Fruit fly (Drosophila melanogaster) whole organism, embryonic: ENCODE measurements around the gene Sulf1.

Experiments
- Adf1 ChIP-seq: fragments of 200-800 bp; sonication (Bioruptor generic); IDR thresholded peaks from 2 replicates; pipeline ENCODE4 v1.3.6; 2022; ENCODE audit warnings: missing biosample characterization, missing genetic modification characterization
- Antp ChIP-seq: fragments of 200-800 bp; sonication (Bioruptor generic); optimal IDR thresholded peaks from 3 replicates; lab custom pipeline; 2016; ENCODE audit warnings: missing biosample characterization, missing genetic modification characterization
- Awh ChIP-seq: fragments of 200-800 bp; sonication (Bioruptor generic); IDR thresholded peaks from 2 replicates; pipeline ENCODE4, ENCODE4 v1.3.6; 2022; ENCODE audit warnings: missing biosample characterization, missing genetic modification characterization
- CG10147 ChIP-seq: fragments of 200-800 bp; sonication (Bioruptor generic); optimal IDR thresholded peaks from 2 replicates; lab custom pipeline; 2019; ENCODE audit warnings: missing biosample characterization, mild to moderate bottlenecking, missing genetic modification characterization, moderate library complexity
- CG14965 ChIP-seq: fragments of 200-800 bp; sonication (Bioruptor generic); optimal IDR thresholded peaks from 2 replicates; lab custom pipeline; 2016; ENCODE audit warnings: missing biosample characterization, missing genetic modification characterization, borderline replicate concordance
- CG15073 ChIP-seq: fragments of 200-800 bp; sonication (Bioruptor generic); optimal IDR thresholded peaks from 2 replicates; lab custom pipeline; 2016; ENCODE audit warnings: missing biosample characterization, missing genetic modification characterization
- CG15696 ChIP-seq: fragments of 200-800 bp; sonication (Bioruptor generic); optimal IDR thresholded peaks from 2 replicates; lab custom pipeline; 2019; ENCODE audit warnings: missing biosample characterization, mild to moderate bottlenecking, missing genetic modification characterization, moderate library complexity
- CG16815 ChIP-seq: fragments of 200-800 bp; sonication (Bioruptor generic); optimal IDR thresholded peaks from 3 replicates; lab custom pipeline; 2017; ENCODE audit warnings: missing biosample characterization, mild to moderate bottlenecking, missing genetic modification characterization
- CG18764 ChIP-seq: fragments of 200-800 bp; sonication (Bioruptor generic); optimal IDR thresholded peaks from 3 replicates; lab custom pipeline; 2016; ENCODE audit warnings: missing biosample characterization, missing genetic modification characterization
- CG2889 ChIP-seq: fragments of 200-800 bp; sonication (Bioruptor generic); IDR thresholded peaks from 3 replicates; pipeline ENCODE4 v1.3.6; 2022; ENCODE audit warnings: missing biosample characterization, missing genetic modification characterization
- CG6683 ChIP-seq: fragments of 200-800 bp; sonication (Bioruptor generic); optimal IDR thresholded peaks from 2 replicates; lab custom pipeline; 2017; ENCODE audit warnings: missing biosample characterization, mild to moderate bottlenecking, missing genetic modification characterization, missing genetic modification reagents
- CG6813 ChIP-seq: fragments of 200-800 bp; sonication (Bioruptor generic); optimal IDR thresholded peaks from 2 replicates; lab custom pipeline; 2017; ENCODE audit warnings: missing biosample characterization, missing genetic modification characterization, mild to moderate bottlenecking, moderate library complexity, missing genetic modification reagents
- D19B ChIP-seq: fragments of 200-800 bp; sonication (Bioruptor generic); optimal IDR thresholded peaks from 2 replicates; lab custom pipeline; 2017; ENCODE audit warnings: missing biosample characterization, mild to moderate bottlenecking, missing genetic modification characterization
- Deaf1 ChIP-seq: fragments of 200-800 bp; optimal IDR thresholded peaks from 3 replicates; lab custom pipeline; 2019; ENCODE audit warnings: missing biosample characterization, mild to moderate bottlenecking, missing genetic modification characterization, moderate library complexity
- Drgx ChIP-seq: fragments of 200-800 bp; sonication (Bioruptor generic); IDR thresholded peaks from 2 replicates; pipeline ENCODE4 v1.3.6; 2022; ENCODE audit warnings: missing biosample characterization, missing genetic modification characterization
- Gug ChIP-seq: fragments of 200-800 bp; sonication (Bioruptor generic); IDR thresholded peaks from 4 replicates; pipeline ENCODE4 v1.3.6; 2022; ENCODE audit warnings: missing biosample characterization, missing genetic modification characterization
- Hr78 ChIP-seq, 2 experiments: fragments of 200-800 bp in 1 of 2; fragments of >200 bp in 1 of 2; sonication (Bioruptor generic) in 1 of 2; optimal IDR thresholded peaks; 2 replicates each; lab custom pipeline; 2017 to 2019; ENCODE audit warnings: missing biosample characterization in 2 of 2, missing genetic modification characterization in 2 of 2, mild to moderate bottlenecking in 1 of 2, moderate library complexity in 1 of 2
- Hsf ChIP-seq: fragments of 200-800 bp; sonication (Bioruptor generic); optimal IDR thresholded peaks from 3 replicates; lab custom pipeline; 2016; ENCODE audit warnings: missing biosample characterization, missing genetic modification characterization
- MBD-R2 ChIP-seq: fragments of 200-800 bp; sonication (Bioruptor generic); IDR thresholded peaks from 2 replicates; pipeline ENCODE4 v1.3.6; 2022; ENCODE audit warnings: missing biosample characterization, missing genetic modification characterization
- Med ChIP-seq: fragments of 200-800 bp; sonication (Bioruptor generic); peaks from one replicate; lab custom pipeline; 2016; ENCODE audit warnings: missing biosample characterization, missing genetic modification characterization, mild to moderate bottlenecking, inconsistent platforms, moderate library complexity
- Nf-YC ChIP-seq: fragments of 200-800 bp; optimal IDR thresholded peaks from 3 replicates; lab custom pipeline; 2019; ENCODE audit warnings: missing biosample characterization, mild to moderate bottlenecking, missing genetic modification characterization, moderate library complexity
- Opbp ChIP-seq: fragments of 200-800 bp; sonication (Bioruptor generic); IDR thresholded peaks from 3 replicates; pipeline ENCODE4 v1.3.6; 2022; ENCODE audit warnings: missing biosample characterization, missing genetic modification characterization; ENCODE audit not compliant: partially characterized antibody
- Scr ChIP-seq: fragments of 200-800 bp; sonication (Bioruptor generic); IDR thresholded peaks from 2 replicates; pipeline ENCODE4 v1.3.6; 2022; ENCODE audit warnings: missing biosample characterization, missing genetic modification characterization; ENCODE audit not compliant: partially characterized antibody
- Sin3A ChIP-seq: fragments of >200 bp; optimal IDR thresholded peaks from 2 replicates; lab custom pipeline; 2018
- ac ChIP-seq: fragments of 200-800 bp; sonication (Bioruptor generic); optimal IDR thresholded peaks from 3 replicates; lab custom pipeline; 2017; ENCODE audit warnings: missing biosample characterization, mild to moderate bottlenecking, missing genetic modification characterization
- al ChIP-seq: fragments of 200-800 bp; sonication (Bioruptor generic); IDR thresholded peaks from 2 replicates; pipeline ENCODE4 v1.3.6; 2022; ENCODE audit warnings: missing biosample characterization, missing genetic modification characterization
- bsh ChIP-seq, 2 experiments: fragments of 200-800 bp; sonication (Bioruptor generic); optimal IDR thresholded peaks; 2 replicates each; lab custom pipeline; 2017 to 2018; ENCODE audit warnings: mild to moderate bottlenecking in 2 of 2, missing biosample characterization in 2 of 2, missing genetic modification characterization in 2 of 2, moderate library complexity in 1 of 2
- chinmo ChIP-seq: fragments of 200-800 bp; sonication (Bioruptor generic); IDR thresholded peaks from 4 replicates; pipeline ENCODE4 v1.3.6; 2022; ENCODE audit warnings: missing biosample characterization, missing genetic modification characterization; ENCODE audit not compliant: partially characterized antibody
- chn ChIP-seq: fragments of 200-800 bp; sonication (Bioruptor generic); optimal IDR thresholded peaks from 2 replicates; lab custom pipeline; 2016; ENCODE audit warnings: missing biosample characterization, missing genetic modification characterization
- crc ChIP-seq: fragments of 200-800 bp; sonication (Bioruptor generic); optimal IDR thresholded peaks from 2 replicates; lab custom pipeline; 2016; ENCODE audit warnings: missing biosample characterization, missing genetic modification characterization
- emc ChIP-seq: fragments of 200-800 bp; sonication (Bioruptor generic); optimal IDR thresholded peaks from 2 replicates; lab custom pipeline; 2016; ENCODE audit warnings: missing biosample characterization, missing genetic modification characterization
- en ChIP-seq: fragments of 200-800 bp; sonication (Bioruptor generic); optimal IDR thresholded peaks from 2 replicates; lab custom pipeline; 2016; ENCODE audit warnings: missing biosample characterization, missing genetic modification characterization
- fd3F ChIP-seq: fragments of 200-800 bp; sonication (Bioruptor generic); optimal IDR thresholded peaks from 2 replicates; lab custom pipeline; 2018; ENCODE audit warnings: missing biosample characterization, mild to moderate bottlenecking, missing genetic modification characterization, moderate library complexity
- gcm2 ChIP-seq: fragments of 200-800 bp; sonication (Bioruptor generic); optimal IDR thresholded peaks from 2 replicates; lab custom pipeline; 2016; ENCODE audit warnings: missing biosample characterization, missing genetic modification characterization
- jumu ChIP-seq: fragments of 200-800 bp; sonication (Bioruptor generic); optimal IDR thresholded peaks from 3 replicates; lab custom pipeline; 2016; ENCODE audit warnings: missing biosample characterization, missing genetic modification characterization
- ken ChIP-seq: fragments of 200-800 bp; sonication (Bioruptor generic); IDR thresholded peaks from 3 replicates; pipeline ENCODE4 v1.3.6; 2022; ENCODE audit warnings: missing biosample characterization, missing genetic modification characterization
- luna ChIP-seq: fragments of 200-800 bp; sonication (Bioruptor generic); optimal IDR thresholded peaks from 2 replicates; lab custom pipeline; 2016; ENCODE audit warnings: missing biosample characterization, missing genetic modification characterization
- nerfin-1 ChIP-seq: fragments of 200-800 bp; sonication (Bioruptor generic); optimal IDR thresholded peaks from 3 replicates; lab custom pipeline; 2019; ENCODE audit warnings: missing biosample characterization, mild to moderate bottlenecking, missing genetic modification characterization, moderate library complexity
- nom ChIP-seq: fragments of 200-800 bp; sonication (Bioruptor generic); optimal IDR thresholded peaks from 2 replicates; lab custom pipeline; 2017; ENCODE audit warnings: missing biosample characterization, missing genetic modification characterization, mild to moderate bottlenecking, moderate library complexity, missing genetic modification reagents
- otp ChIP-seq: fragments of 200-800 bp; sonication (Bioruptor generic); IDR thresholded peaks from 3 replicates; pipeline ENCODE4, ENCODE4 v1.3.6; 2022; ENCODE audit warnings: missing biosample characterization, missing genetic modification characterization
- pan ChIP-seq, 4 experiments: fragments of >200 bp in 3 of 4; fragments of 200-800 bp in 1 of 4; sonication (Bioruptor generic) in 1 of 4; optimal IDR thresholded peaks in 3 of 4; IDR thresholded peaks in 1 of 4; 2 replicates each; pipeline versions ENCODE4 v1.3.6 to Lab custom; 2017 to 2022; ENCODE audit warnings: missing biosample characterization in 2 of 4, missing genetic modification characterization in 2 of 4, mixed read lengths in 1 of 4
- rib ChIP-seq: fragments of 200-800 bp; sonication (Bioruptor generic); IDR thresholded peaks from 2 replicates; pipeline ENCODE4 v1.3.6; 2022; ENCODE audit warnings: missing biosample characterization, missing genetic modification characterization
- schlank ChIP-seq: fragments of 200-800 bp; sonication (Bioruptor generic); optimal IDR thresholded peaks from 2 replicates; lab custom pipeline; 2018; ENCODE audit warnings: missing biosample characterization, mild to moderate bottlenecking, missing genetic modification characterization
- sens ChIP-seq: fragments of 200-800 bp; sonication (Bioruptor generic); peaks from one replicate; lab custom pipeline; 2016; ENCODE audit warnings: missing biosample characterization, missing genetic modification characterization
- shn ChIP-seq: fragments of 200-800 bp; sonication (Bioruptor generic); optimal IDR thresholded peaks from 3 replicates; lab custom pipeline; 2016; ENCODE audit warnings: missing biosample characterization, missing genetic modification characterization
- ssp ChIP-seq: fragments of 200-800 bp; sonication (Bioruptor generic); IDR thresholded peaks from 2 replicates; pipeline ENCODE4 v1.3.6; 2022; ENCODE audit warnings: missing biosample characterization, missing genetic modification characterization
- unc-4 ChIP-seq: fragments of 200-800 bp; sonication (Bioruptor generic); IDR thresholded peaks from 2 replicates; pipeline ENCODE4 v1.3.6; 2022; ENCODE audit warnings: missing biosample characterization, missing genetic modification characterization; ENCODE audit not compliant: partially characterized antibody
- zfh2 ChIP-seq: fragments of 200-800 bp; sonication (Bioruptor generic); optimal IDR thresholded peaks from 2 replicates; lab custom pipeline; 2016; ENCODE audit warnings: missing biosample characterization, missing genetic modification characterization

The Sulf1 gene

dm6 chr3R:16341817-16342374 is 2.5 kb upstream of the Sulf1 start, which contains the start of the genes SF2 and pad (continued):
- TF ChIP-seq pan (optimal IDR thresholded peaks at IDR 0.05; lab: Kevin White, UChicago) (no peak), pan (GFP tag; optimal IDR thresholded peaks at IDR 0.05 in 1 of 2, IDR thresholded peaks at IDR 0.05 in 1 of 2) (peak in 1 of 2 experiments; percentile 69), Sin3A (lab: Kevin White, UChicago) (peak; percentile 96), Adf1 (peak; percentile 56), Hsf (peak; percentile 88), CG18764 (GFP tag; lab: Kevin White, UChicago) (peak; percentile 72), luna (GFP tag; lab: Kevin White, UChicago) (no peak), CG14965 (GFP tag; lab: Kevin White, UChicago) (no peak), CG15696 (peak; percentile 86)

- TF ChIP-seq al (no peak), bsh (GFP tag; optimal IDR thresholded peaks at IDR 0.05; lab: Kevin White, UChicago) (peak in 1 of 2 experiments; percentile 15), nom (GFP tag; lab: Kevin White, UChicago) (peak; percentile 46), Drgx (GFP tag; lab: Robert Waterston, UW) (peak; percentile 45), sens (peak; percentile 11), chinmo (no peak), CG15073 (no peak), ken (GFP tag; lab: Robert Waterston, UW) (no peak), Med (GFP tag; lab: Kevin White, UChicago) (peak; percentile 49)
These were observed 1.2 kb upstream of the Sulf1 start for dm6 chr3R:16340610-16341009.

- TF ChIP-seq CG2889 (GFP tag; lab: Robert Waterston, UW) (no peak), Gug (no peak), emc (GFP tag; lab: Kevin White, UChicago) (no peak), ssp (no peak), Scr (0 out of 2 replicates have a peak, but pooled peaks have one; percentile 35), CG16815 (GFP tag; lab: Kevin White, UChicago) (no peak), unc-4 (GFP tag; lab: Robert Waterston, UW) (peak; percentile 41), crc (GFP tag; lab: Kevin White, UChicago) (no peak), rib (no peak), otp (GFP tag; lab: Robert Waterston, UW) (no peak), Antp (no peak), fd3F (GFP tag; lab: Kevin White, UChicago) (no peak), ac (GFP tag; lab: Kevin White, UChicago) (no peak), shn (no peak), gcm2 (no peak), Opbp (peak; percentile 49; the same call in 2 of the 3 replicates), zfh2 (no peak), jumu (GFP tag; lab: Kevin White, UChicago) (no peak), CG6813 (GFP tag; lab: Kevin White, UChicago) (no peak), en (GFP tag; lab: Kevin White, UChicago) (no peak), Awh (no peak), D19B (no peak), Hr78 (GFP tag; optimal IDR thresholded peaks at IDR 0.05; lab: Kevin White, UChicago) (no peak), nerfin-1 (peak; percentile 39), Deaf1 (tag; lab: Kevin White, UChicago) (no peak), chn (GFP tag; lab: Kevin White, UChicago) (no peak), CG6683 (no peak), Nf-YC (peak; percentile 35), schlank (tag; lab: Kevin White, UChicago) (no peak), CG10147 (GFP tag; lab: Kevin White, UChicago) (peak; percentile 12), MBD-R2 (GFP tag; lab: Robert Waterston, UW) (peak; percentile 41; the same call in 1 of the 2 replicates)
These were observed 1.0 kb downstream of the Sulf1 start for dm6 chr3R:16338342-16338741.
